Fruit fly (Drosophila melanogaster): ENCODE measurements around the gene CG18273.

Gene CG18273

DNA sequence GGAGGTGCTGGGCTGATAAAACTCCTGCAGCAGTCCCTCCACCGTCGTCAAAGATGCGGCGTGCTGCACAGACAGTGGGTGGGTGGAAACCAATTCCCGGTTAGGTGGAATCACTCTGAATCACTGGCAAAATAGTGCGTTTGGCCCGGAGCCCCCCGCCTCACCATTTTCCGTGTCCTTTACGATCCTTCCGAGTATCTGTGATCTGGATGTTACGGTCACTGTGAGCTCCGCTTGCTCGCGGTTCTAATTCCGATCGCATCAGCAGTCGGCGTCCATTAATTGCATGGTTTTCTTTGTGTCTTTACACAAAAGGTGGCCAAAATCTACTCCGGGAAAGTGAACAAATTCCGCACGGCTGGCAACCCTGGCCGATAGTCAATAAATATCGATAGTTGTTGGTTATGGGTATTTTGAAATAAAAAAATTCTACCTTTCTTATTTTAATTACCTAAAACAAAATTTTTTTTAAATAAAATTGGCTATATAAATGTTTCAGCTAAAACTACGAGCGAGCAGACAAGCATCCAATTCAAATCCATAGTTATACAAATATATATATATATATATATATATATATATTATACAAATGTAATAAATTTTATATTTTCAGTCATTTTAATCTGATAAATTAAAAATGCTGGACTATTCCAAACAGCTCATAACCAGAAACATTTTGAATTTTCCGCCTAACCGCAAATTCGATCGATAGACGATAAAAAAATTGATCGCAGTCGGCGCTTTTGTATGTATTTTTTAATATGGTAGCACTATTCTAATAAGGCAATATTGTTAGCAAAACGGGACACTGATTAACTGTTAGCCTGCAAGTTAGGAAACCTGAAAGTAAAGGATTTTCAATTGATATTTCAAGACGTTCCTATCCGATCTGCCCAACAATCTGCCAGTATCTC is 10.9 kb downstream of the CG18273 start, which contains the start of the genes ebo and CG13373 (continued):
- TF ChIP-seq lab (GFP tag; optimal IDR thresholded peaks at IDR 0.05) (no peak), jumu (GFP tag; optimal IDR thresholded peaks at IDR 0.05) (no peak), CG17612 (GFP tag; IDR thresholded peaks at IDR 0.05) (no peak), jing (GFP tag; optimal IDR thresholded peaks at IDR 0.05) (no peak), Hr3 (GFP tag; optimal IDR thresholded peaks at IDR 0.05) (peak; percentile 42), knrl (GFP tag; IDR thresholded peaks at IDR 0.05; ENCODE audit: partially characterized antibody) (peak; percentile 60; the same call in 2 of the 3 replicates), pzg (GFP tag; optimal IDR thresholded peaks at IDR 0.05) (peak; percentile 37), Hand (GFP tag; optimal IDR thresholded peaks at IDR 0.05) (no peak), ssp (GFP tag; IDR thresholded peaks at IDR 0.05) (no peak), ci (GFP tag; IDR thresholded peaks at IDR 0.05) (0 out of 3 replicates have a peak, but pooled peaks have one; percentile 7), CG16813 (GFP tag; IDR thresholded peaks at IDR 0.05; ENCODE audit: partially characterized antibody) (peak; percentile 59; the same call in 2 of the 3 replicates), gro (GFP tag; optimal IDR thresholded peaks at IDR 0.05) (no peak), CG4707 (GFP tag; optimal IDR thresholded peaks at IDR 0.05) (no peak), CG30403 (GFP tag; optimal IDR thresholded peaks at IDR 0.05) (peak; percentile 47), CG13287 (GFP tag; IDR thresholded peaks at IDR 0.05; ENCODE audit: partially characterized antibody) (peak; percentile 70), GATAe (GFP tag; conservative IDR thresholded peaks at IDR 0.05) (no peak), trem (tag; optimal IDR thresholded peaks at IDR 0.05) (peak; percentile 17), CG3281 (GFP tag; optimal IDR thresholded peaks at IDR 0.05) (no peak), Dp (GFP tag; optimal IDR thresholded peaks at IDR 0.05) (peak; percentile 68), fd3F (GFP tag; optimal IDR thresholded peaks at IDR 0.05) (no peak), rib (GFP tag; IDR thresholded peaks at IDR 0.05) (no peak), Max (GFP tag; optimal IDR thresholded peaks at IDR 0.05) (no peak), esg (GFP tag; conservative IDR thresholded peaks at IDR 0.05) (no peak), br (optimal IDR thresholded peaks at IDR 0.05) (no peak), CG5180 (GFP tag; optimal IDR thresholded peaks at IDR 0.05) (no peak), btn (GFP tag; optimal IDR thresholded peaks at IDR 0.05) (no peak), org-1 (GFP tag; optimal IDR thresholded peaks at IDR 0.05) (no peak), wek (GFP tag; optimal IDR thresholded peaks at IDR 0.05) (no peak), Adf1 (GFP tag; IDR thresholded peaks at IDR 0.05) (no peak), Six4 (GFP tag; optimal IDR thresholded peaks at IDR 0.05) (no peak), Gug (GFP tag; IDR thresholded peaks at IDR 0.05) (no peak), CG12942 (GFP tag; optimal IDR thresholded peaks at IDR 0.05) (no peak), MTF-1 (GFP tag; optimal IDR thresholded peaks at IDR 0.05; ENCODE audit: borderline replicate concordance) (no peak), vfl (GFP tag; optimal IDR thresholded peaks at IDR 0.05) (no peak), caup (GFP tag; optimal IDR thresholded peaks at IDR 0.05; ENCODE audit: severe bottlenecking) (peak; percentile 16), HLH54F (GFP tag; optimal IDR thresholded peaks at IDR 0.05) (no peak), CG9797 (GFP tag; optimal IDR thresholded peaks at IDR 0.05) (no peak), cato (GFP tag; optimal IDR thresholded peaks at IDR 0.05; ENCODE audit: borderline replicate concordance) (no peak), CG31388 (GFP tag; optimal IDR thresholded peaks at IDR 0.05) (no peak), ro (GFP tag; IDR thresholded peaks at IDR 0.05) (no peak), CG34422 (GFP tag; IDR thresholded peaks at IDR 0.05) (peak; percentile 50; the same call in 1 of the 3 replicates), CG2120 (GFP tag; optimal IDR thresholded peaks at IDR 0.05) (peak; percentile 43), CG17568 (GFP tag; optimal IDR thresholded peaks at IDR 0.05) (no peak), Chrac-16 (GFP tag; optimal IDR thresholded peaks at IDR 0.05) (no peak), Dad (GFP tag; optimal IDR thresholded peaks at IDR 0.05) (no peak), h (optimal IDR thresholded peaks at IDR 0.05) (no peak), grau (tag; optimal IDR thresholded peaks at IDR 0.05) (peak; percentile 58), Opbp (GFP tag; IDR thresholded peaks at IDR 0.05; ENCODE audit: partially characterized antibody) (peak; percentile 63; the same call in 2 of the 3 replicates), BtbVII (GFP tag; optimal IDR thresholded peaks at IDR 0.05) (no peak)

All from whole organism, embryonic.